Worm (Caenorhabditis elegans) whole organism, late embryonic: ENCODE data around the gene str-177.

Experiments
- C38D4.7 ChIP-seq: fragments of 200-800 bp; sonication (Bioruptor generic); optimal IDR thresholded peaks from 2 replicates; lab custom pipeline; 2018; ENCODE audit warnings: mild to moderate bottlenecking, missing genetic modification characterization, moderate library complexity, missing compliant biosample characterization
- ceh-48 ChIP-seq: sonication (generic microtip); optimal IDR thresholded peaks from 2 replicates; lab custom pipeline; 2016; ENCODE audit warnings: missing genetic modification characterization, inconsistent platforms, missing compliant biosample characterization
- fax-1 ChIP-seq: sonication (generic microtip); optimal IDR thresholded peaks from 2 replicates; lab custom pipeline; 2016; ENCODE audit warnings: missing genotype, missing genetic modification characterization, missing compliant biosample characterization

DNA sequence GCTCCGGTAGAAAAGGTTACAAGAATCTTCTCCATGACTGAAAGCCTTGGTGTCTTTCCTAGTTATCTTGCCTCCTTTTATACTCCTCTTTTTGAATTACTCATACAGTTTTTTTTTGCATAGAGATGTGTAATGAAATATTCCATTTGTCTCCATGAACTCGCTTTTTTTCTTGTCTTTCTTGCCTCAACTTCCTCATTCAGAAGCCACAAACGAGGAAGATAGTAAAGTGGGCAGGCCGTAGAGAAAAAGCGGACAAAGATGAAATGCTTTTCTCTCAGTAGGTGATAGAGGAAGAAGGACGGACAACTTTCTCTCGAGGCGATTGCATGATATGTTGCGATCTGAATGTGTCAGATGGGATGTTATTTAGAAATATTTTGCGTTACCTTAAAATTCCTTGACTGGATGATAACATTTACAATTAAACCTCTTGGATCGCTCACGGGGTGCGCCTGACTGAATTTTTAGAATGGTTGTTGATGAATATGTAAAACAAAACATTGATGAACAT is 35.8 kb downstream of the str-177 start, which contains the start of gene col-145:
- no peak for TF ChIP-seq ceh-48 (tag; lab: Kevin White, UChicago)
- TF ChIP-seq fax-1 (tag; lab: Kevin White, UChicago) = no peak
- no peak for TF ChIP-seq C38D4.7 (GFP tag; lab: Kevin White, UChicago)
